Fruit fly (Drosophila melanogaster) whole organism, wandering third instar larva: Measurements from ENCODE around the gene Or88a.

Experiments used
- Myc ChIP-seq: fragments of >200 bp; optimal IDR thresholded peaks from 2 replicates; lab custom pipeline; 2017
- Sp1 ChIP-seq: fragments of 200-800 bp; sonication (Bioruptor generic); optimal IDR thresholded peaks from 3 replicates; lab custom pipeline; 2019; ENCODE audit warnings: missing biosample characterization, mild to moderate bottlenecking, missing genetic modification characterization, moderate library complexity
- br ChIP-seq: fragments of 200-800 bp; sonication (Bioruptor generic); optimal IDR thresholded peaks from 2 replicates; lab custom pipeline; 2016; ENCODE audit warnings: missing biosample characterization, missing genetic modification characterization
- dmrt93B ChIP-seq: fragments of 200-800 bp; sonication (Bioruptor generic); optimal IDR thresholded peaks from 2 replicates; lab custom pipeline; 2018; ENCODE audit warnings: missing biosample characterization, mild to moderate bottlenecking, missing genetic modification characterization
- psq ChIP-seq: fragments of 200-800 bp; sonication (Bioruptor generic); optimal IDR thresholded peaks from 3 replicates; lab custom pipeline; 2017; ENCODE audit warnings: missing biosample characterization, mild to moderate bottlenecking, missing genetic modification characterization, moderate library complexity
- sage ChIP-seq: fragments of 200-800 bp; sonication (Bioruptor generic); optimal IDR thresholded peaks from 2 replicates; lab custom pipeline; 2016; ENCODE audit warnings: missing biosample characterization, mild to moderate bottlenecking, missing genetic modification characterization
- sv ChIP-seq: fragments of 200-800 bp; sonication (Bioruptor generic); optimal IDR thresholded peaks from 3 replicates; lab custom pipeline; 2016; ENCODE audit warnings: missing biosample characterization, missing genetic modification characterization
- usp ChIP-seq: fragments of >200 bp; optimal IDR thresholded peaks from 2 replicates; lab custom pipeline; 2017; ENCODE audit warnings: missing biosample characterization, missing genetic modification characterization

dm6 chr3R:14098527-14099109 is 10.6 kb upstream of the Or88a start:
- TF ChIP-seq br (no peak), Myc (lab: Kevin White, UChicago) (no peak), Sp1 (GFP tag; lab: Kevin White, UChicago) (no peak), usp (GFP tag; lab: Kevin White, UChicago) (no peak), sage (no peak), dmrt93B (GFP tag; lab: Kevin White, UChicago) (no peak), psq (GFP tag; lab: Kevin White, UChicago) (no peak), sv (GFP tag; lab: Kevin White, UChicago) (no peak)
